Worm (Caenorhabditis elegans): ENCODE measurements around the gene R09E10.8.

R09E10.8 gene

DNA sequence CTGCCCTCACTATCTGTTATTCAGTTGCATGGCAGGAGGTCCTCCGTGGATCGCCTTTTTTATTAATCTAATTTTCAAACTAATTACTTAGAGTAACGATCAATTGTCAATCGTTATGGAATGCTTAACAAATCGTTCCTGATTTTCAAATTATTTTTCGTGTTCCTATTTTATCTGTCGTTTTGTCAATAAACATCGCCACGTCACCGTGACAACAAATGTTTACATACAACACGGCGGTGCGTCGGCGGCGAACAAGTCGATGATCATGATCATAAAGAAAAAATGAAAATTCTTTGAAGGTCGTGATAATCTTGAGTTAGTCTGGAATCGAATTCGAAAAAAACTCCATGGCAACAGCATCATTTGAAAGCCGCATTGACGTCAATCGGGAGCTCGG, 35.3 kb upstream of the R09E10.8 start:
- TF ChIP-seq unc-62 (GFP tag; optimal IDR thresholded peaks at IDR 0.05) (no peak), pha-4 (tag; optimal IDR thresholded peaks at IDR 0.05) (peak; percentile 73), ceh-82 (tag; optimal IDR thresholded peaks at IDR 0.05) (no peak)

ce11 chrIV:10344621-10345020, 34.4 kb upstream of the R09E10.8 start:
- TF ChIP-seq lin-39 (tag; optimal IDR thresholded peaks at IDR 0.05) (peak; percentile 73), ztf-11 (tag; optimal IDR thresholded peaks at IDR 0.05) (no peak), skn-1 (tag; optimal IDR thresholded peaks at IDR 0.05) (peak; percentile 56), fkh-10 (GFP tag; optimal IDR thresholded peaks at IDR 0.05) (no peak), tbx-2 (tag; optimal IDR thresholded peaks at IDR 0.05) (no peak), ZK546.5 (tag; optimal IDR thresholded peaks at IDR 0.05) (no peak), elt-3 (tag; optimal IDR thresholded peaks at IDR 0.05) (no peak), lsy-12 (tag; optimal IDR thresholded peaks at IDR 0.05) (no peak), fkh-2 (tag; optimal IDR thresholded peaks at IDR 0.05) (no peak), egl-5 (tag; optimal IDR thresholded peaks at IDR 0.05) (peak; percentile 23), ceh-82 (tag; optimal IDR thresholded peaks at IDR 0.05) (no peak), egl-27 (tag; optimal IDR thresholded peaks at IDR 0.05) (no peak), mml-1 (tag; optimal IDR thresholded peaks at IDR 0.05) (no peak), ceh-16 (tag; optimal IDR thresholded peaks at IDR 0.05) (no peak), unc-62 (GFP tag; optimal IDR thresholded peaks at IDR 0.05) (no peak), nfya-1 (tag; optimal IDR thresholded peaks at IDR 0.05; ENCODE audit: insufficient read depth) (peak; percentile 83), nhr-25 (tag; optimal IDR thresholded peaks at IDR 0.05) (no peak), eor-1 (tag; optimal IDR thresholded peaks at IDR 0.05) (no peak), nhr-67 (tag; optimal IDR thresholded peaks at IDR 0.05) (no peak), nhr-28 (tag; optimal IDR thresholded peaks at IDR 0.05) (no peak), pqm-1 (tag; optimal IDR thresholded peaks at IDR 0.05) (no peak), nhr-77 (tag; optimal IDR thresholded peaks at IDR 0.05) (no peak), ztf-4 (tag; optimal IDR thresholded peaks at IDR 0.05) (no peak), pha-4 (tag; optimal IDR thresholded peaks at IDR 0.05) (peak; percentile 7), elt-1 (tag; optimal IDR thresholded peaks at IDR 0.05) (no peak), nhr-237 (tag; optimal IDR thresholded peaks at IDR 0.05) (no peak), ceh-28 (tag; optimal IDR thresholded peaks at IDR 0.05) (peak; percentile 50), elt-2 (tag; optimal IDR thresholded peaks at IDR 0.05) (no peak), nhr-11 (tag; optimal IDR thresholded peaks at IDR 0.05) (no peak), snpc-4 (tag; optimal IDR thresholded peaks at IDR 0.05) (no peak), hmg-11 (tag; optimal IDR thresholded peaks at IDR 0.05) (peak; percentile 23), unc-39 (tag; optimal IDR thresholded peaks at IDR 0.05) (no peak), nhr-43 (tag; optimal IDR thresholded peaks at IDR 0.05; ENCODE audit: poor library complexity, severe bottlenecking) (no peak), zag-1 (tag; optimal IDR thresholded peaks at IDR 0.05) (no peak), daf-12 (tag; optimal IDR thresholded peaks at IDR 0.05) (no peak), lin-15B (tag; optimal IDR thresholded peaks at IDR 0.05) (no peak), nhr-76 (tag; optimal IDR thresholded peaks at IDR 0.05) (no peak)

DNA sequence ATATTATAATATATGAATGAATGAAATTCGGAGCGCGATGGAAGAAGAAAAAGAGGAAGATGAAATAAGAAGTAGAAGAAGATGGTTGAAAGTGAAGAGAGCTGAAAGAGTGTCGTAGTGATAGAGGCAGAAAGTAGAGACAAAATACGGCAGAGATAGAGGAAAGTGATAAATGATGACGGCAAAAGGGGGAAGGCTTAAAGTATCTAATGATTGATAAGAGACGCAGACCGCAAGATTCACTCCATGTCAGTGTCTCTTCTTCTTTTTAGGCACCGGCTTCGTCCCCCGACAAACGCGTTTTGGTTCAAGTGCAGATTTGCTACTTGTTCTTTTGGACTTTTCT, 32.1 kb upstream of the R09E10.8 start:
- peak; percentile 11 for TF ChIP-seq elt-1 (tag; optimal IDR thresholded peaks at IDR 0.05)
- peak; percentile 71 for TF ChIP-seq lin-39 (tag; optimal IDR thresholded peaks at IDR 0.05)
- TF ChIP-seq elt-3 (tag; optimal IDR thresholded peaks at IDR 0.05): peak in 2 of 3 experiments; percentile 15 to 52
- TF ChIP-seq lin-15B (tag; optimal IDR thresholded peaks at IDR 0.05): no peak
- TF ChIP-seq elt-2 (tag; optimal IDR thresholded peaks at IDR 0.05): peak; percentile 96
- TF ChIP-seq egl-27 (tag; optimal IDR thresholded peaks at IDR 0.05): peak; percentile 13
- TF ChIP-seq nhr-11 (tag; optimal IDR thresholded peaks at IDR 0.05): peak; percentile 76
- TF ChIP-seq daf-12 (tag; optimal IDR thresholded peaks at IDR 0.05): no peak
- peak; percentile 91 for TF ChIP-seq jun-1 (tag; optimal IDR thresholded peaks at IDR 0.05)
- TF ChIP-seq ama-1 (optimal IDR thresholded peaks at IDR 0.05): no peak
- TF ChIP-seq aly-2 (tag; optimal IDR thresholded peaks at IDR 0.05): no peak
- peak; percentile 59 for TF ChIP-seq pqm-1 (tag; optimal IDR thresholded peaks at IDR 0.05)
- peak; percentile 50 for TF ChIP-seq ceh-28 (tag; optimal IDR thresholded peaks at IDR 0.05)
- TF ChIP-seq hmg-11 (tag; optimal IDR thresholded peaks at IDR 0.05): no peak
- peak; percentile 32 for TF ChIP-seq ceh-82 (tag; optimal IDR thresholded peaks at IDR 0.05)
- peak; percentile 40 for TF ChIP-seq snpc-4 (tag; optimal IDR thresholded peaks at IDR 0.05)
- peak; percentile 41 for TF ChIP-seq unc-62 (GFP tag; optimal IDR thresholded peaks at IDR 0.05)
- peak; percentile 40 for TF ChIP-seq nhr-23 (tag; optimal IDR thresholded peaks at IDR 0.05)
- TF ChIP-seq R02D3.7 (tag; optimal IDR thresholded peaks at IDR 0.05): peak; percentile 2
- no peak for TF ChIP-seq ceh-16 (tag; optimal IDR thresholded peaks at IDR 0.05)
- no peak for TF ChIP-seq ztf-11 (tag; optimal IDR thresholded peaks at IDR 0.05)
- TF ChIP-seq nhr-25 (tag; optimal IDR thresholded peaks at IDR 0.05): peak; percentile 88
- no peak for TF ChIP-seq nhr-67 (tag; optimal IDR thresholded peaks at IDR 0.05)
- no peak for TF ChIP-seq nhr-12 (tag; optimal IDR thresholded peaks at IDR 0.05)
- TF ChIP-seq nhr-43 (tag; optimal IDR thresholded peaks at IDR 0.05; ENCODE audit: poor library complexity, severe bottlenecking): peak; percentile 68
- peak; percentile 34 for TF ChIP-seq nfya-1 (tag; optimal IDR thresholded peaks at IDR 0.05; ENCODE audit: insufficient read depth)
- peak; percentile 84 for TF ChIP-seq skn-1 (tag; optimal IDR thresholded peaks at IDR 0.05)
- TF ChIP-seq lsy-12 (tag; optimal IDR thresholded peaks at IDR 0.05): peak; percentile 35
